Fruit fly (Drosophila melanogaster) whole organism, embryonic: Measurements from ENCODE around the gene LPCAT.

Experiments
- Bteb2 ChIP-seq: fragments of 200-800 bp; sonication (Bioruptor generic); optimal IDR thresholded peaks from 2 replicates; lab custom pipeline; 2016; ENCODE audit warnings: missing biosample characterization, missing genetic modification characterization
- CG11560 ChIP-seq: fragments of 200-800 bp; sonication (Bioruptor generic); IDR thresholded peaks from 3 replicates; pipeline ENCODE4 v1.3.6; 2022; ENCODE audit warnings: missing biosample characterization, missing genetic modification characterization
- CG13624 ChIP-seq: fragments of 200-800 bp; sonication (Bioruptor generic); optimal IDR thresholded peaks from 2 replicates; lab custom pipeline; 2016; ENCODE audit warnings: missing biosample characterization, missing genetic modification characterization
- CG18476 ChIP-seq: fragments of 200-800 bp; sonication (Bioruptor generic); optimal IDR thresholded peaks from 2 replicates; lab custom pipeline; 2016; ENCODE audit warnings: missing biosample characterization, mild to moderate bottlenecking, missing genetic modification characterization
- CG6689 ChIP-seq: fragments of 200-800 bp; sonication (Bioruptor generic); IDR thresholded peaks from 2 replicates; pipeline ENCODE4 v1.3.6; 2022; ENCODE audit warnings: missing biosample characterization, missing genetic modification characterization
- D19B ChIP-seq: fragments of 200-800 bp; sonication (Bioruptor generic); optimal IDR thresholded peaks from 2 replicates; lab custom pipeline; 2017; ENCODE audit warnings: missing biosample characterization, mild to moderate bottlenecking, missing genetic modification characterization
- Lim3 ChIP-seq: fragments of 200-800 bp; sonication (Bioruptor generic); IDR thresholded peaks from 2 replicates; pipeline ENCODE4 v1.3.6; 2022; ENCODE audit warnings: missing biosample characterization, missing genetic modification characterization
- psq ChIP-seq: fragments of 200-800 bp; sonication (Bioruptor generic); optimal IDR thresholded peaks from 2 replicates; lab custom pipeline; 2017; ENCODE audit warnings: missing biosample characterization, missing genetic modification characterization
- ranshi ChIP-seq: fragments of 200-800 bp; sonication (Bioruptor generic); IDR thresholded peaks from 2 replicates; pipeline ENCODE4 v1.3.6; 2022; ENCODE audit warnings: missing biosample characterization, missing genetic modification characterization
- repo ChIP-seq: fragments of 200-800 bp; sonication (Bioruptor generic); optimal IDR thresholded peaks from 2 replicates; lab custom pipeline; 2016; ENCODE audit warnings: missing biosample characterization, missing genetic modification characterization
- seq ChIP-seq: fragments of 200-800 bp; sonication (Bioruptor generic); IDR thresholded peaks from 2 replicates; pipeline ENCODE4 v1.3.6; 2022; ENCODE audit warnings: missing biosample characterization, missing genetic modification characterization

- TF ChIP-seq Bteb2 (no peak), CG13624 (GFP tag; lab: Kevin White, UChicago) (no peak), seq (no peak), CG6689 (GFP tag; lab: Robert Waterston, UW) (0 out of 2 replicates have a peak, but pooled peaks have one; percentile 13), CG11560 (no peak), repo (no peak), psq (GFP tag; lab: Kevin White, UChicago) (no peak), D19B (no peak), CG18476 (no peak), ranshi (no peak), Lim3 (GFP tag; lab: Robert Waterston, UW) (no peak)
Measured at dm6 chrX:9580544-9580943, 757 bp upstream of the LPCAT start.
